Fruit fly (Drosophila melanogaster) S2 (cell line): ENCODE measurements around the gene CG11836.

Experiments used
- CG8478 ChIP-seq: fragments of >200 bp; optimal IDR thresholded peaks from 2 replicates; lab custom pipeline; 2018
- CTCF ChIP-seq, 2 experiments: fragments of >200 bp; optimal IDR thresholded peaks; 2 replicates each; lab custom pipeline; 2018

DNA sequence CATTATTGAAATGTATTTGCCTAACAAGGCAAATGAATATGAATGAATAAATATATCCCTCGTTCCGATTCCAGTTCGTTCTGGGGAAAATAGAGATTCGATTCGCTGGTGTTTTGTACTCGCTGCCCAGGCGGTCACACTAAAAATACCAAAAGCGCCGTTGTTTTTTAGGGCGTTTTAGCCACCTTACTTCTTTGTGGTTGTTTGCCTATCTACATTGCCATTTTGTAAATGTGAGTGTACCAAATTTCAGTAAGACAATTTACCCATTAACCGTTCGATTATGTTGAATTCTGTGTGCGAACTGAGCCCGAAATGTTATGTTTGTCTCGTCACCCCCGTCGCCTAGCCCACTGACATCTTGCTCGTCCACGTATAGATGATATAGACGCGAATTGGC lies 26.6 kb downstream of the CG11836 start, which contains the start of the genes CG33095 and CG33096:
- TF ChIP-seq CG8478 (lab: Kevin White, UChicago) (no peak), CTCF (optimal IDR thresholded peaks at IDR 0.05; lab: Kevin White, UChicago) (no peak)
